Worm (Caenorhabditis elegans) whole organism, L1 larva: Measurements from ENCODE around the gene F35D2.6.

Experiments
- C04F5.9 ChIP-seq: sonication (generic microtip); optimal IDR thresholded peaks from 2 replicates; lab custom pipeline; 2016; ENCODE audit warnings: missing genetic modification characterization, missing compliant biosample characterization
- C16A3.4 ChIP-seq: fragments of 150-350 bp; optimal IDR thresholded peaks from 2 replicates; lab custom pipeline; 2014; ENCODE audit warnings: missing biosample characterization, missing genetic modification characterization
- F16B12.6 ChIP-seq: fragments of 150-350 bp; optimal IDR thresholded peaks from 2 replicates; lab custom pipeline; 2014; ENCODE audit warnings: missing biosample characterization, missing genetic modification characterization
- Y116A8C.19 ChIP-seq: sonication (generic microtip); optimal IDR thresholded peaks from 2 replicates; lab custom pipeline; 2016; ENCODE audit warnings: missing compliant biosample characterization, missing genetic modification characterization, borderline replicate concordance
- alr-1 ChIP-seq: fragments of 200-800 bp; sonication (Bioruptor generic); optimal IDR thresholded peaks from 2 replicates; lab custom pipeline; 2018; ENCODE audit warnings: borderline replicate concordance, mild to moderate bottlenecking, missing genetic modification characterization, missing compliant biosample characterization
- aly-2 ChIP-seq: fragments of 150-350 bp; optimal IDR thresholded peaks from 2 replicates; lab custom pipeline; 2014; ENCODE audit warnings: missing biosample characterization, missing genetic modification characterization
- ama-1 ChIP-seq: fragments of 150-350 bp; optimal IDR thresholded peaks from 2 replicates; lab custom pipeline; 2014
- blmp-1 ChIP-seq: fragments of 150-350 bp; optimal IDR thresholded peaks from 2 replicates; lab custom pipeline; 2014; ENCODE audit warnings: missing biosample characterization, missing genetic modification characterization
- ceh-63 ChIP-seq: fragments of 200-800 bp; sonication (Bioruptor generic); optimal IDR thresholded peaks from 2 replicates; lab custom pipeline; 2018; ENCODE audit warnings: mild to moderate bottlenecking, missing genetic modification characterization, missing compliant biosample characterization
- ceh-82 ChIP-seq, 3 experiments: fragments of 150-350 bp in 1 of 3; sonication (generic microtip) in 2 of 3; optimal IDR thresholded peaks; 2 replicates each; lab custom pipeline; 2014 to 2017; ENCODE audit warnings: missing biosample characterization in 3 of 3, missing genetic modification characterization in 3 of 3
- ceh-88 ChIP-seq: fragments of 200-800 bp; sonication (Bioruptor generic); IDR thresholded peaks from 2 replicates; pipeline ENCODE4 v1.3.6; 2022; ENCODE audit warnings: missing genetic modification characterization, missing compliant biosample characterization
- dpl-1 ChIP-seq, 3 experiments: fragments of 150-350 bp in 2 of 3; sonication (generic microtip) in 1 of 3; optimal IDR thresholded peaks; 2 replicates each; lab custom pipeline; 2014 to 2017; ENCODE audit warnings: missing biosample characterization in 3 of 3, missing genetic modification characterization in 3 of 3, missing genetic modification reagents in 3 of 3
- dsc-1 ChIP-seq: sonication (generic microtip); optimal IDR thresholded peaks from 2 replicates; lab custom pipeline; 2016; ENCODE audit warnings: mild to moderate bottlenecking, missing genetic modification characterization, missing compliant biosample characterization
- efl-3 ChIP-seq: fragments of 200-800 bp; sonication (Bioruptor generic); optimal IDR thresholded peaks from 2 replicates; lab custom pipeline; 2018; ENCODE audit warnings: mild to moderate bottlenecking, missing genetic modification characterization, missing compliant biosample characterization
- egl-13 ChIP-seq: sonication (generic microtip); optimal IDR thresholded peaks from 2 replicates; lab custom pipeline; 2016; ENCODE audit warnings: missing genotype, missing genetic modification reagents, missing genetic modification characterization, missing compliant biosample characterization
- elt-3 ChIP-seq, 6 experiments: fragments of 150-350 bp in 1 of 6; sonication (generic microtip); optimal IDR thresholded peaks; 2 replicates each; lab custom pipeline; 2017 to 2018; ENCODE audit warnings: missing biosample characterization in 6 of 6, missing genetic modification characterization in 6 of 6, inconsistent platforms in 1 of 6
- ets-5 ChIP-seq: fragments of 200-800 bp; sonication (Bioruptor generic); IDR thresholded peaks from 2 replicates; pipeline ENCODE4 v1.3.6; 2022; ENCODE audit warnings: missing genetic modification characterization, missing compliant biosample characterization
- fkh-4 ChIP-seq: sonication (generic microtip); optimal IDR thresholded peaks from 2 replicates; lab custom pipeline; 2016; ENCODE audit warnings: missing compliant biosample characterization, missing genetic modification characterization, borderline replicate concordance
- hlh-17 ChIP-seq: fragments of 200-800 bp; sonication (Bioruptor generic); optimal IDR thresholded peaks from 2 replicates; lab custom pipeline; 2018; ENCODE audit warnings: missing genetic modification characterization, mild to moderate bottlenecking, missing compliant biosample characterization, moderate library complexity, borderline replicate concordance
- hlh-4 ChIP-seq: sonication (generic microtip); optimal IDR thresholded peaks from 2 replicates; lab custom pipeline; 2016; ENCODE audit warnings: mild to moderate bottlenecking, missing genetic modification characterization, missing compliant biosample characterization
- hpl-2 ChIP-seq: fragments of 150-350 bp; optimal IDR thresholded peaks from 2 replicates; lab custom pipeline; 2014; ENCODE audit warnings: missing biosample characterization, missing genetic modification reagents, missing genetic modification characterization
- irx-1 ChIP-seq: sonication (generic microtip); optimal IDR thresholded peaks from 2 replicates; lab custom pipeline; 2016; ENCODE audit warnings: missing genetic modification characterization, missing compliant biosample characterization
- jun-1 ChIP-seq: fragments of 150-350 bp; optimal IDR thresholded peaks from 2 replicates; lab custom pipeline; 2014; ENCODE audit warnings: missing biosample characterization, missing genetic modification reagents, missing genetic modification characterization
- lin-14 ChIP-seq: fragments of 200-800 bp; sonication (Bioruptor generic); optimal IDR thresholded peaks from 2 replicates; lab custom pipeline; 2018; ENCODE audit warnings: mild to moderate bottlenecking, missing genetic modification characterization, moderate library complexity, missing compliant biosample characterization
- lin-15B ChIP-seq: fragments of 150-350 bp; sonication (generic microtip); optimal IDR thresholded peaks from 3 replicates; lab custom pipeline; 2014; ENCODE audit warnings: missing biosample characterization, missing genetic modification characterization
- lin-35 ChIP-seq, 2 experiments: fragments of 150-350 bp; optimal IDR thresholded peaks; 2 replicates each; lab custom pipeline; 2014; ENCODE audit warnings: missing biosample characterization in 2 of 2, missing genetic modification characterization in 2 of 2, missing genetic modification reagents in 2 of 2
- lir-3 ChIP-seq: sonication (generic microtip); optimal IDR thresholded peaks from 2 replicates; lab custom pipeline; 2016; ENCODE audit warnings: mild to moderate bottlenecking, missing genetic modification characterization, moderate library complexity, missing compliant biosample characterization; ENCODE audit not compliant: poor library complexity
- mab-9 ChIP-seq: fragments of 200-800 bp; sonication (Bioruptor generic); IDR thresholded peaks from 2 replicates; pipeline ENCODE4 v1.3.6; 2022; ENCODE audit warnings: missing genetic modification reagents, missing genetic modification characterization, missing compliant biosample characterization
- nhr-11 ChIP-seq: fragments of 150-350 bp; optimal IDR thresholded peaks from 2 replicates; lab custom pipeline; 2014; ENCODE audit warnings: missing biosample characterization, missing genetic modification characterization
- nhr-12 ChIP-seq: sonication (generic microtip); optimal IDR thresholded peaks from 2 replicates; lab custom pipeline; 2017; ENCODE audit warnings: missing biosample characterization, missing genetic modification characterization
- nhr-28 ChIP-seq: fragments of 150-350 bp; optimal IDR thresholded peaks from 2 replicates; lab custom pipeline; 2014; ENCODE audit warnings: missing biosample characterization, missing genetic modification characterization
- nhr-47 ChIP-seq: sonication (generic microtip); optimal IDR thresholded peaks from 2 replicates; lab custom pipeline; 2016; ENCODE audit warnings: mild to moderate bottlenecking, missing genetic modification characterization, moderate library complexity, missing compliant biosample characterization
- nhr-71 ChIP-seq: sonication (generic microtip); optimal IDR thresholded peaks from 2 replicates; lab custom pipeline; 2016; ENCODE audit warnings: mild to moderate bottlenecking, missing genetic modification characterization, moderate library complexity, missing compliant biosample characterization
- nhr-76 ChIP-seq: sonication (generic microtip); optimal IDR thresholded peaks from 2 replicates; lab custom pipeline; 2017; ENCODE audit warnings: missing biosample characterization, missing genetic modification characterization
- nhr-77 ChIP-seq: fragments of 150-350 bp; optimal IDR thresholded peaks from 2 replicates; lab custom pipeline; 2014; ENCODE audit warnings: missing biosample characterization, missing genetic modification characterization
- nhr-84 ChIP-seq: sonication (generic microtip); optimal IDR thresholded peaks from 2 replicates; lab custom pipeline; 2017; ENCODE audit warnings: missing biosample characterization, missing genetic modification characterization
- nhr-85 ChIP-seq: sonication (generic microtip); peaks from one replicate; lab custom pipeline; 2016; ENCODE audit warnings: missing genetic modification characterization, inconsistent platforms, missing compliant biosample characterization
- nhr-90 ChIP-seq: sonication (generic microtip); optimal IDR thresholded peaks from 2 replicates; lab custom pipeline; 2016; ENCODE audit warnings: mild to moderate bottlenecking, missing genetic modification characterization, missing compliant biosample characterization; ENCODE audit not compliant: poor library complexity
- pag-3 ChIP-seq: sonication (generic microtip); optimal IDR thresholded peaks from 2 replicates; lab custom pipeline; 2017; ENCODE audit warnings: missing genetic modification characterization, mild to moderate bottlenecking, missing compliant biosample characterization, antibody characterized with exemption, borderline replicate concordance; ENCODE audit not compliant: insufficient read depth
- pqm-1 ChIP-seq: sonication (generic microtip); optimal IDR thresholded peaks from 3 replicates; lab custom pipeline; 2017; ENCODE audit warnings: missing biosample characterization, missing genetic modification characterization
- skn-1 ChIP-seq: fragments of 150-350 bp; optimal IDR thresholded peaks from 2 replicates; lab custom pipeline; 2014; ENCODE audit warnings: missing biosample characterization, missing genetic modification characterization
- snu-23 ChIP-seq: sonication (generic microtip); optimal IDR thresholded peaks from 2 replicates; lab custom pipeline; 2016; ENCODE audit warnings: missing genetic modification characterization, missing compliant biosample characterization
- swsn-7 ChIP-seq: sonication (generic microtip); optimal IDR thresholded peaks from 2 replicates; lab custom pipeline; 2016; ENCODE audit warnings: missing genetic modification characterization, missing compliant biosample characterization
- tbx-2 ChIP-seq: sonication (generic microtip); optimal IDR thresholded peaks from 2 replicates; lab custom pipeline; 2016; ENCODE audit warnings: missing genetic modification characterization, missing compliant biosample characterization
- unc-130 ChIP-seq: fragments of 150-350 bp; optimal IDR thresholded peaks from 2 replicates; lab custom pipeline; 2017; ENCODE audit warnings: missing biosample characterization, missing genetic modification characterization, inconsistent platforms
- unc-62 ChIP-seq: fragments of 150-350 bp; optimal IDR thresholded peaks from 2 replicates; lab custom pipeline; 2014; ENCODE audit warnings: missing biosample characterization, missing genetic modification reagents, missing genetic modification characterization
- unc-86 ChIP-seq: sonication (generic microtip); optimal IDR thresholded peaks from 2 replicates; lab custom pipeline; 2016; ENCODE audit warnings: missing genetic modification characterization, missing compliant biosample characterization
- unc-98 ChIP-seq: fragments of 200-800 bp; sonication (Bioruptor generic); IDR thresholded peaks from 2 replicates; pipeline ENCODE4 v1.3.6; 2022; ENCODE audit warnings: missing genetic modification characterization, missing compliant biosample characterization
- zag-1 ChIP-seq: fragments of 150-350 bp; optimal IDR thresholded peaks from 2 replicates; lab custom pipeline; 2014; ENCODE audit warnings: missing biosample characterization, missing genetic modification characterization
- zip-4 ChIP-seq: fragments of 200-800 bp; sonication (Bioruptor generic); optimal IDR thresholded peaks from 2 replicates; lab custom pipeline; 2018; ENCODE audit warnings: mild to moderate bottlenecking, missing genetic modification characterization, moderate library complexity, missing compliant biosample characterization
- ztf-11 ChIP-seq, 2 experiments: sonication (generic microtip); optimal IDR thresholded peaks; 2 replicates each; lab custom pipeline; 2016 to 2017; ENCODE audit warnings: missing genetic modification characterization in 2 of 2, missing biosample characterization in 1 of 2, missing compliant biosample characterization in 1 of 2

Gene F35D2.6

DNA sequence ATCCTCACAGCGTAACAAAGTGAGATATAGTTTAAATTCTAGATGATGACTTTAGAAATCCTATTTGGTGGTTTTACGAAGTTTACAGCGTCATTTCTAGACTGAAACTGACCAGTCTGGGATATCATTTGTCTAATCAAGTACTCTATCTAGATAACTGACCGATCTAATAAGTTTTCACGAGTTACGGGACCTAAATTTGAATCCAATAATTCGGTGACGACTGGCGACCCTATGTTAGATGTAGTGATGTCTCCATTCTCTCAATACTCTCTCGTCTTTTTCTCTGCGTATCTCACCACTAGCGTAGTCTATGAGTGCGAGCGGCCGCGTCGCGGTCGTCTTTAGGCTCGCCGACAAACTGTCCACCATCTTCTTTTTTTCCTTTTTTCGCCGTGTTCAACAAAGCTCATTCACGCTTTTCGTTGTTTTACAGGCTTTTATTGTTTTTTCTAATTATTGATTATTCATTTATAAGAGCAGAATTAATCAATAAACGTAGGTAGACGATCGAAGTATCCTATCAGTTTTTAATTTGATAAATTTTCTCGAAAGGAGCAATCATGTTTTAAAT lies 37.9 kb downstream of the F35D2.6 start (continued):
- TF ChIP-seq nhr-77 (no peak), snu-23 (peak; percentile 40), lir-3 (tag; lab: Kevin White, UChicago) (no peak), unc-62 (GFP tag; lab: Kevin White, UChicago) (no peak), elt-3 (tag; optimal IDR thresholded peaks at IDR 0.05; lab: Kevin White, UChicago) (no peak), Y116A8C.19 (tag; lab: Kevin White, UChicago) (no peak), lin-14 (GFP tag; lab: Kevin White, UChicago) (peak; percentile 32), hlh-4 (tag; lab: Kevin White, UChicago) (no peak), jun-1 (no peak), lin-15B (no peak), ets-5 (GFP tag; lab: Robert Waterston, UW) (no peak), nhr-85 (tag; lab: Kevin White, UChicago) (no peak), tbx-2 (tag; lab: Kevin White, UChicago) (no peak), pag-3 (tag; lab: Kevin White, UChicago) (no peak), nhr-90 (tag; lab: Kevin White, UChicago) (no peak), pqm-1 (tag; lab: Kevin White, UChicago) (no peak), nhr-84 (tag; lab: Kevin White, UChicago) (no peak), hlh-17 (GFP tag; lab: Kevin White, UChicago) (no peak), zag-1 (tag; lab: Kevin White, UChicago) (no peak), ama-1 (lab: Kevin White, UChicago) (no peak), C04F5.9 (tag; lab: Kevin White, UChicago) (no peak), dpl-1 (GFP tag; optimal IDR thresholded peaks at IDR 0.05; lab: Kevin White, UChicago) (peak in 1 of 3 experiments; percentile 10), unc-98 (GFP tag; lab: Robert Waterston, UW) (no peak), ceh-82 (tag; optimal IDR thresholded peaks at IDR 0.05; lab: Kevin White, UChicago) (no peak), nhr-28 (no peak), egl-13 (tag; lab: Kevin White, UChicago) (no peak), lin-35 (GFP tag; optimal IDR thresholded peaks at IDR 0.05; lab: Kevin White, UChicago) (peak in 1 of 2 experiments; percentile 61), C16A3.4 (tag; lab: Kevin White, UChicago) (peak; percentile 4), ceh-63 (GFP tag; lab: Kevin White, UChicago) (no peak), mab-9 (GFP tag; lab: Robert Waterston, UW) (no peak), swsn-7 (peak; percentile 23), ztf-11 (tag; optimal IDR thresholded peaks at IDR 0.05; lab: Kevin White, UChicago) (no peak), alr-1 (tag; lab: Kevin White, UChicago) (no peak), aly-2 (tag; lab: Kevin White, UChicago) (no peak), nhr-12 (tag; lab: Kevin White, UChicago) (no peak), fkh-4 (tag; lab: Kevin White, UChicago) (no peak), ceh-88 (GFP tag; lab: Robert Waterston, UW) (no peak), unc-86 (tag; lab: Kevin White, UChicago) (no peak), blmp-1 (tag; lab: Kevin White, UChicago) (peak; percentile 29), nhr-47 (tag; lab: Kevin White, UChicago) (no peak), unc-130 (no peak), efl-3 (no peak), F16B12.6 (tag; lab: Kevin White, UChicago) (peak; percentile 21), skn-1 (tag; lab: Kevin White, UChicago) (no peak), hpl-2 (GFP tag; lab: Kevin White, UChicago) (no peak), nhr-76 (tag; lab: Kevin White, UChicago) (no peak), dsc-1 (no peak), nhr-71 (tag; lab: Kevin White, UChicago) (peak; percentile 45), zip-4 (GFP tag; lab: Kevin White, UChicago) (no peak), nhr-11 (tag; lab: Kevin White, UChicago) (no peak), irx-1 (tag; lab: Kevin White, UChicago) (no peak)
- TF ChIP-seq, all 84 proteins: peak for 15
